Worm (Caenorhabditis elegans) whole organism, midembryonic: ENCODE data around the gene F10E9.5.

ENCODE experiments used
- cog-1 ChIP-seq: sonication (generic microtip); optimal IDR thresholded peaks from 2 replicates; lab custom pipeline; 2016; ENCODE audit warnings: missing genetic modification characterization, missing compliant biosample characterization
- flt-1 ChIP-seq: fragments of 200-800 bp; sonication (Bioruptor generic); IDR thresholded peaks from 2 replicates; pipeline ENCODE4 v1.3.6; 2022; ENCODE audit warnings: missing genetic modification characterization, missing compliant biosample characterization
- klf-2 ChIP-seq: fragments of 200-800 bp; sonication (Bioruptor generic); conservative IDR thresholded peaks from 2 replicates; pipeline ENCODE4 v1.3.6; 2022; ENCODE audit warnings: missing genetic modification reagents, missing genetic modification characterization, missing compliant biosample characterization
- med-1 ChIP-seq: sonication (generic microtip); optimal IDR thresholded peaks from 2 replicates; lab custom pipeline; 2017; ENCODE audit warnings: missing genetic modification characterization, mild to moderate bottlenecking, missing compliant biosample characterization, antibody characterized with exemption, missing genetic modification reagents; ENCODE audit not compliant: insufficient read depth
- ref-1 ChIP-seq: fragments of 200-800 bp; sonication (Bioruptor generic); conservative IDR thresholded peaks from 2 replicates; pipeline ENCODE4 v1.3.6; 2022; ENCODE audit warnings: missing genetic modification reagents, missing genetic modification characterization, missing compliant biosample characterization
- tab-1 ChIP-seq: fragments of 200-800 bp; sonication (Bioruptor generic); IDR thresholded peaks from 2 replicates; pipeline ENCODE4 v1.3.6; 2022; ENCODE audit warnings: missing genetic modification characterization, missing compliant biosample characterization
- ztf-23 ChIP-seq: fragments of 200-800 bp; sonication (Bioruptor generic); IDR thresholded peaks from 2 replicates; pipeline ENCODE4 v1.3.6; 2022; ENCODE audit warnings: missing genetic modification reagents, missing genetic modification characterization, missing compliant biosample characterization
- ztf-29 ChIP-seq: fragments of 200-800 bp; sonication (Bioruptor generic); IDR thresholded peaks from 2 replicates; pipeline ENCODE4 v1.3.6; 2022; ENCODE audit warnings: missing genetic modification reagents, missing genetic modification characterization, missing compliant biosample characterization

ce11 chrIII:8319100-8319499, 11.7 kb downstream of the F10E9.5 start, which contains the start of gene F10E9.11:
- TF ChIP-seq ztf-23 (GFP tag; lab: Robert Waterston, UW), result peak; percentile 79; the same call in 1 of the 2 replicates
- TF ChIP-seq ref-1 (GFP tag; lab: Robert Waterston, UW), result no peak
- TF ChIP-seq cog-1 (tag; lab: Kevin White, UChicago), result peak; percentile 63
- no peak for TF ChIP-seq ztf-29 (GFP tag; lab: Robert Waterston, UW)
- TF ChIP-seq tab-1, result no peak
- peak; percentile 62; the same call in 1 of the 2 replicates for TF ChIP-seq klf-2
- TF ChIP-seq med-1 (GFP tag; lab: Kevin White, UChicago), result no peak
- peak; percentile 81 for TF ChIP-seq flt-1
